Worm (Caenorhabditis elegans) whole organism, mixed stage, embryonic: ENCODE data around the gene F21F8.5.

Experiments used
- M03D4.4 ChIP-seq: sonication (generic microtip); optimal IDR thresholded peaks from 2 replicates; lab custom pipeline; 2017; ENCODE audit warnings: mild to moderate bottlenecking, missing genetic modification characterization, missing compliant biosample characterization
- ceh-43 ChIP-seq: fragments of 200-800 bp; sonication (Bioruptor generic); optimal IDR thresholded peaks from 2 replicates; lab custom pipeline; 2018; ENCODE audit warnings: mild to moderate bottlenecking, missing genetic modification characterization, moderate library complexity, missing compliant biosample characterization
- ces-1 ChIP-seq: fragments of 150-350 bp; optimal IDR thresholded peaks from 2 replicates; lab custom pipeline; 2014; ENCODE audit warnings: missing biosample characterization, missing genetic modification reagents, missing genetic modification characterization
- drap-1 ChIP-seq: fragments of 200-800 bp; sonication (Bioruptor generic); optimal IDR thresholded peaks from 3 replicates; lab custom pipeline; 2018; ENCODE audit warnings: mild to moderate bottlenecking, missing genetic modification characterization, missing compliant biosample characterization
- flh-1 ChIP-seq: fragments of 200-800 bp; sonication (Bioruptor generic); optimal IDR thresholded peaks from 2 replicates; lab custom pipeline; 2018; ENCODE audit warnings: mild to moderate bottlenecking, missing genetic modification characterization, moderate library complexity, missing compliant biosample characterization
- lin-32 ChIP-seq: fragments of 200-800 bp; sonication (Bioruptor generic); optimal IDR thresholded peaks from 2 replicates; lab custom pipeline; 2018; ENCODE audit warnings: mild to moderate bottlenecking, missing genetic modification characterization, missing compliant biosample characterization
- lsy-2 ChIP-seq: fragments of 150-350 bp; optimal IDR thresholded peaks from 2 replicates; lab custom pipeline; 2014; ENCODE audit warnings: missing biosample characterization, missing genetic modification characterization
- nhr-237 ChIP-seq: fragments of 150-350 bp; optimal IDR thresholded peaks from 2 replicates; lab custom pipeline; 2014; ENCODE audit warnings: missing biosample characterization, missing genetic modification characterization
- nhr-76 ChIP-seq: sonication (generic microtip); optimal IDR thresholded peaks from 2 replicates; lab custom pipeline; 2017; ENCODE audit warnings: missing biosample characterization, missing genetic modification characterization
- sem-2 ChIP-seq: fragments of 200-800 bp; sonication (Bioruptor generic); optimal IDR thresholded peaks from 2 replicates; lab custom pipeline; 2018; ENCODE audit warnings: mild to moderate bottlenecking, missing genetic modification characterization, missing compliant biosample characterization
- tbx-8 ChIP-seq: fragments of 200-800 bp; sonication (Bioruptor generic); optimal IDR thresholded peaks from 2 replicates; lab custom pipeline; 2018; ENCODE audit warnings: mild to moderate bottlenecking, missing genetic modification characterization, moderate library complexity, missing compliant biosample characterization
- unc-39 ChIP-seq: fragments of 150-350 bp; optimal IDR thresholded peaks from 2 replicates; lab custom pipeline; 2014; ENCODE audit warnings: missing biosample characterization, missing genetic modification characterization
- zip-8 ChIP-seq: fragments of 150-350 bp; optimal IDR thresholded peaks from 2 replicates; lab custom pipeline; 2014; ENCODE audit warnings: missing biosample characterization, missing genetic modification characterization

The F21F8.5 gene

ce11 chrV:8217661-8218265 lies 48.4 kb downstream of the F21F8.5 start, which contains the start of gene K07C11.8:
TSS of gene K07C11.8 (minus strand) at chrV:8217884.
- TF ChIP-seq ces-1 (GFP tag; lab: Kevin White, UChicago) (peak; percentile 3), nhr-76 (tag; lab: Kevin White, UChicago) (no peak)

DNA sequence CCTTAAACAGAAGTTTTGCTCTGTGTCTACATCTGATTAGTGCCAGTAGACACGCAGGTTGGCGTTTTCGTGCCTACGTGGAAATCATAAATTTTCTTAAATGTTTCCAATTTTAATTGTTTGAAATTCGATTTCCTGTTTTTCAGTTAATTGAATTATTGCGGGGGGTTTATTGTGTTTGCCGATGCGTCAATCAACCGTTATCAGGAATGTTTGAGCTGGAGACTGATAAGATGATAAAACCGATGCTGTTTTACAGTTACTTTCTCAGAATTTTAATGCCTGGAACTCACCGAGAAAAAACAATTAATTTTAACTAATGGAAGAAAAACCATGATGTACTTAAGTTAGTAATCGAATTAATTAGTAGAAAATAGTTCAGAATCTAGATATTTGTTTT lies 49.0 kb downstream of the F21F8.5 start:
- TF ChIP-seq ceh-43 (GFP tag; lab: Kevin White, UChicago) (no peak), M03D4.4 (tag; lab: Kevin White, UChicago) (no peak), flh-1 (GFP tag; lab: Kevin White, UChicago) (no peak), sem-2 (GFP tag; lab: Kevin White, UChicago) (no peak), tbx-8 (no peak), zip-8 (tag; lab: Kevin White, UChicago) (no peak), lsy-2 (tag; lab: Kevin White, UChicago) (no peak), nhr-237 (tag; lab: Kevin White, UChicago) (no peak), lin-32 (GFP tag; lab: Kevin White, UChicago) (no peak), drap-1 (GFP tag; lab: Kevin White, UChicago) (no peak), unc-39 (no peak)
